Worm (Caenorhabditis elegans): ENCODE measurements around the gene R06F6.14.
A peak's percentile ranks its signal among the peaks of the same experiment; 100 is the strongest.

R06F6.14 gene

DNA sequence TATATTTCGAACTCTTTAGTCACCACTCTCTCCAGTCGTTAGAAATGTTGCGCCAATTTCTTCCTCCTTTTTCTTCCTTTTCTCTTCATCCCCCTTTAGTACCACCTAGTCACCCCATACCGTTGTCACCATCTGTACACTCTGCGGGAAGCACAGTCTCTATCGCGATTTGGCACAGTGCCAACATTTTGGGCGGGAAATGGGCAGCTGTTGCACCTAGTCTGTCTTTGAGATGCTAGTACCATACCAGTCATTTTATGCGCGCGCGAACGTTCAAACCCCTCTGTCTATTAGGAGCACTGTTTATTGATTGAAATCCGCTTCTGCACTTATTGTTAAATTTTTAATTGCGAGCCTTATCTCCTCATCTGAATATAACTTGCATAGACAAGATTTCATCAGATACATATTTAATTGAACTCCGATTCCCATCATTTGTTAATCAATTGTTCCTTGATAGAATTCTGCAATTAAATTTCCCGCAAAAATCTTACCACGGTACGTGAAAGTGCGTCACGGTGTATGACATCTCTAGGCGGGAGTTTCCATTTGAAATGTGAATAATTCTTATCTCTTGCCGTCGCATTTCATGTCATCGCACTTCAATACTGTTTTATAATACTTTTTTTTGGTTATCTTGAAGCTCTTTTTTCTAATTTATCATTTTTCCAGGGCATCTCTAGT is 24.2 kb upstream of the R06F6.14 start, which contains the start of gene cdl-1 (continued):
- no peak for TF ChIP-seq dve-1 (tag; optimal IDR thresholded peaks at IDR 0.05; ENCODE audit: insufficient read depth)
- TF ChIP-seq lin-1 (GFP tag; IDR thresholded peaks at IDR 0.05): 0 out of 2 replicates have a peak, but pooled peaks have one; percentile 29
- peak in 1 of 2 experiments; percentile 84 for TF ChIP-seq lsy-2 (tag; optimal IDR thresholded peaks at IDR 0.05)
- no peak for TF ChIP-seq snpc-1.2 (GFP tag; IDR thresholded peaks at IDR 0.05)
- no peak for TF ChIP-seq tra-1 (GFP tag; IDR thresholded peaks at IDR 0.05)
- no peak for TF ChIP-seq nhr-48 (tag; optimal IDR thresholded peaks at IDR 0.05)
- no peak for TF ChIP-seq fos-1 (tag; optimal IDR thresholded peaks at IDR 0.05)
- peak; percentile 24 for TF ChIP-seq aha-1 (tag)
- TF ChIP-seq nhr-11 (tag; optimal IDR thresholded peaks at IDR 0.05): peak; percentile 37
- TF ChIP-seq aly-2 (tag; optimal IDR thresholded peaks at IDR 0.05): no peak
- no peak for TF ChIP-seq zip-11 (GFP tag; IDR thresholded peaks at IDR 0.05)
- no peak for TF ChIP-seq lin-15B (tag; optimal IDR thresholded peaks at IDR 0.05)
- no peak for TF ChIP-seq ztf-7 (tag; optimal IDR thresholded peaks at IDR 0.05)
- no peak for TF ChIP-seq Y48G9A.11 (GFP tag; IDR thresholded peaks at IDR 0.05)
- TF ChIP-seq ZK337.2 (GFP tag; IDR thresholded peaks at IDR 0.05): no peak
- no peak for TF ChIP-seq unc-130 (GFP tag; optimal IDR thresholded peaks at IDR 0.05)
- no peak for TF ChIP-seq cey-2 (tag; optimal IDR thresholded peaks at IDR 0.05; ENCODE audit: borderline replicate concordance, insufficient read depth)
- peak; percentile 84 for TF ChIP-seq mes-2 (tag; optimal IDR thresholded peaks at IDR 0.05; ENCODE audit: poor library complexity, severe bottlenecking)
- no peak for TF ChIP-seq F26F4.8 (GFP tag; conservative IDR thresholded peaks at IDR 0.05)
- no peak for TF ChIP-seq D1046.2 (GFP tag; IDR thresholded peaks at IDR 0.05)
- TF ChIP-seq nhr-77 (tag; optimal IDR thresholded peaks at IDR 0.05): peak; percentile 4
- no peak for TF ChIP-seq zip-2 (tag; optimal IDR thresholded peaks at IDR 0.05)
- TF ChIP-seq ceh-20 (GFP tag; IDR thresholded peaks at IDR 0.05): no peak
- TF ChIP-seq ceh-32 (tag; optimal IDR thresholded peaks at IDR 0.05; ENCODE audit: poor library complexity): no peak
- no peak for TF ChIP-seq F10B5.3 (tag; optimal IDR thresholded peaks at IDR 0.05)
- TF ChIP-seq sdz-12 (GFP tag; optimal IDR thresholded peaks at IDR 0.05): no peak
- no peak for TF ChIP-seq nhr-10 (tag; optimal IDR thresholded peaks at IDR 0.05)
- no peak for TF ChIP-seq nhr-111 (GFP tag; optimal IDR thresholded peaks at IDR 0.05)
- no peak for TF ChIP-seq daf-12 (tag; optimal IDR thresholded peaks at IDR 0.05)
- no peak for TF ChIP-seq F49E8.2 (tag; optimal IDR thresholded peaks at IDR 0.05; ENCODE audit: borderline replicate concordance)

ce11 chrII:10787240-10787639 is 21.9 kb upstream of the R06F6.14 start, which contains the start of gene tag-209:
tag-209 (plus strand) TSS chrII:10787312.
- TF ChIP-seq lin-38 (GFP tag; IDR thresholded peaks at IDR 0.05) (0 out of 2 replicates have a peak, but pooled peaks have one; percentile 15), ceh-62 (tag; optimal IDR thresholded peaks at IDR 0.05) (no peak), egl-43 (GFP tag; IDR thresholded peaks at IDR 0.05) (no peak), lin-1 (GFP tag; IDR thresholded peaks at IDR 0.05) (no peak), lin-29 (GFP tag; IDR thresholded peaks at IDR 0.05) (no peak)

DNA sequence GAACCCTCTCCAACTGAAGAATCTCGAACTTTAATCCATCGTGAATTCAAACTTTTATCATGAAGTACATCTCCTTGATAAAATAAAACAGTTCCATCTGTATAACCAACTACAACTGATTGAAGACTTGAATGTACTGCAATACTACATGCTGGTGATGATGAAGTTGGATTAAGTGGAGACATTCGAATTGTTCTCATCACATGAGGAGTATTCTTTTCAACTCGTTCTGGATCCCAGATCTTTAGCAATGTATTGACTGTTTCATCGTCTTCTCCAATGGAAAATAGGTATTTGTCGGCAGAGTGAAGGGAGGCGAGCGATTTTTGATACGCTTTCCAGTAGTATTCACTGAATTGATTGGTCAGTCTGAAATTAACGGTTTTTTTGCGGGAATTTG is 16.5 kb upstream of the R06F6.14 start:
- no peak for TF ChIP-seq ztf-7 (tag; optimal IDR thresholded peaks at IDR 0.05)
- TF ChIP-seq unc-62 (GFP tag; optimal IDR thresholded peaks at IDR 0.05 in 1 of 2): peak in 1 of 2 experiments; percentile 96
- TF ChIP-seq unc-62 (tag; optimal IDR thresholded peaks at IDR 0.05): no peak

ce11 chrII:10793393-10793792 is 15.7 kb upstream of the R06F6.14 start, which contains the start of gene vps-11:
vps-11 (minus strand) TSS chrII:10793493.
- no peak for TF ChIP-seq zag-1 (tag; optimal IDR thresholded peaks at IDR 0.05)

Measured in whole organism, L4 larva.